Worm (Caenorhabditis elegans) whole organism, L2 larva: ENCODE measurements around the gene cnnm-5.

Experiments
- C34F6.9 ChIP-seq: fragments of 150-350 bp; optimal IDR thresholded peaks from 2 replicates; lab custom pipeline; 2014; ENCODE audit warnings: missing biosample characterization, missing genetic modification characterization
- F13H6.1 ChIP-seq: sonication (generic microtip); optimal IDR thresholded peaks from 2 replicates; lab custom pipeline; 2016; ENCODE audit warnings: missing genetic modification characterization, missing compliant biosample characterization
- R02D3.7 ChIP-seq: fragments of 150-350 bp; optimal IDR thresholded peaks from 2 replicates; lab custom pipeline; 2014; ENCODE audit warnings: missing biosample characterization, missing genetic modification characterization
- Y55F3AM.14 ChIP-seq: fragments of 200-800 bp; sonication (Bioruptor generic); optimal IDR thresholded peaks from 2 replicates; lab custom pipeline; 2018; ENCODE audit warnings: mild to moderate bottlenecking, missing genetic modification characterization, missing compliant biosample characterization
- aly-2 ChIP-seq: fragments of 150-350 bp; optimal IDR thresholded peaks from 2 replicates; lab custom pipeline; 2014; ENCODE audit warnings: missing biosample characterization, missing genetic modification characterization
- blmp-1 ChIP-seq: sonication (generic microtip); optimal IDR thresholded peaks from 2 replicates; lab custom pipeline; 2017; ENCODE audit warnings: missing genetic modification characterization, mild to moderate bottlenecking, missing compliant biosample characterization, antibody characterized with exemption, moderate library complexity; ENCODE audit not compliant: insufficient read depth
- ceh-16 ChIP-seq: fragments of 150-350 bp; optimal IDR thresholded peaks from 2 replicates; lab custom pipeline; 2014; ENCODE audit warnings: missing biosample characterization, missing genetic modification characterization
- ceh-82 ChIP-seq: fragments of 150-350 bp; optimal IDR thresholded peaks from 2 replicates; lab custom pipeline; 2014; ENCODE audit warnings: missing biosample characterization, missing genetic modification characterization
- crh-2 ChIP-seq: sonication (generic microtip); optimal IDR thresholded peaks from 2 replicates; lab custom pipeline; 2017; ENCODE audit warnings: missing biosample characterization, missing genetic modification characterization
- egl-27 ChIP-seq: sonication (generic microtip); optimal IDR thresholded peaks from 3 replicates; lab custom pipeline; 2017; ENCODE audit warnings: missing biosample characterization, missing genetic modification reagents, missing genetic modification characterization
- elt-1 ChIP-seq: fragments of 150-350 bp; optimal IDR thresholded peaks from 2 replicates; lab custom pipeline; 2014; ENCODE audit warnings: missing biosample characterization, missing genetic modification characterization
- fos-1 ChIP-seq: fragments of 150-350 bp; optimal IDR thresholded peaks from 2 replicates; lab custom pipeline; 2014; ENCODE audit warnings: missing biosample characterization, missing genetic modification characterization
- gmeb-1 ChIP-seq: fragments of 150-350 bp; optimal IDR thresholded peaks from 2 replicates; lab custom pipeline; 2014; ENCODE audit warnings: missing biosample characterization, missing genetic modification characterization
- lin-13 ChIP-seq: fragments of 150-350 bp; optimal IDR thresholded peaks from 2 replicates; lab custom pipeline; 2014; ENCODE audit warnings: missing biosample characterization, missing genetic modification reagents, missing genetic modification characterization
- lsy-2 ChIP-seq, 2 experiments: fragments of 150-350 bp in 1 of 2; sonication (generic microtip) in 1 of 2; optimal IDR thresholded peaks; 2 replicates each; lab custom pipeline; 2014 to 2017; ENCODE audit warnings: missing biosample characterization in 2 of 2, missing genetic modification characterization in 2 of 2
- mab-5 ChIP-seq: fragments of 150-350 bp; optimal IDR thresholded peaks from 2 replicates; lab custom pipeline; 2014; ENCODE audit warnings: missing biosample characterization, missing genetic modification characterization
- mdl-1 ChIP-seq, 2 experiments: fragments of 150-350 bp in 1 of 2; sonication (generic microtip) in 1 of 2; optimal IDR thresholded peaks; 2 replicates each; lab custom pipeline; 2017; ENCODE audit warnings: missing biosample characterization in 2 of 2, missing genetic modification characterization in 2 of 2
- nhr-10 ChIP-seq: sonication (generic microtip); optimal IDR thresholded peaks from 2 replicates; lab custom pipeline; 2017; ENCODE audit warnings: missing biosample characterization, missing genetic modification characterization
- nhr-12 ChIP-seq: fragments of 150-350 bp; optimal IDR thresholded peaks from 2 replicates; lab custom pipeline; 2014; ENCODE audit warnings: missing biosample characterization, missing genetic modification characterization
- nhr-129 ChIP-seq: fragments of 150-350 bp; optimal IDR thresholded peaks from 2 replicates; lab custom pipeline; 2014; ENCODE audit warnings: missing biosample characterization, missing genetic modification characterization
- nhr-23 ChIP-seq: fragments of 150-350 bp; optimal IDR thresholded peaks from 2 replicates; lab custom pipeline; 2014; ENCODE audit warnings: missing biosample characterization, missing genetic modification reagents, missing genetic modification characterization
- nhr-237 ChIP-seq: fragments of 150-350 bp; optimal IDR thresholded peaks from 2 replicates; lab custom pipeline; 2014; ENCODE audit warnings: missing biosample characterization, missing genetic modification characterization
- nhr-25 ChIP-seq: fragments of 150-350 bp; sonication (generic microtip); optimal IDR thresholded peaks from 3 replicates; lab custom pipeline; 2014; ENCODE audit warnings: missing biosample characterization, missing genetic modification characterization
- peb-1 ChIP-seq: fragments of 150-350 bp; optimal IDR thresholded peaks from 2 replicates; lab custom pipeline; 2014; ENCODE audit warnings: missing biosample characterization, missing genetic modification characterization
- sem-4 ChIP-seq: fragments of 150-350 bp; optimal IDR thresholded peaks from 2 replicates; lab custom pipeline; 2014; ENCODE audit warnings: missing biosample characterization, missing genetic modification reagents, missing genetic modification characterization
- skn-1 ChIP-seq: sonication (generic microtip); optimal IDR thresholded peaks from 2 replicates; lab custom pipeline; 2017; ENCODE audit warnings: missing biosample characterization, missing genetic modification characterization
- sma-3 ChIP-seq: sonication (generic microtip); optimal IDR thresholded peaks from 2 replicates; lab custom pipeline; 2016; ENCODE audit warnings: missing genetic modification reagents, missing genetic modification characterization, missing compliant biosample characterization
- sma-9 ChIP-seq, 2 experiments: fragments of 150-350 bp in 1 of 2; sonication (generic microtip) in 1 of 2; optimal IDR thresholded peaks; 2 replicates each; lab custom pipeline; 2014 to 2016; ENCODE audit warnings: missing genetic modification characterization in 2 of 2, mild to moderate bottlenecking in 1 of 2, missing biosample characterization in 1 of 2, missing compliant biosample characterization in 1 of 2, missing genetic modification reagents in 1 of 2, moderate library complexity in 1 of 2
- snpc-4 ChIP-seq: fragments of 150-350 bp; optimal IDR thresholded peaks from 2 replicates; lab custom pipeline; 2014; ENCODE audit warnings: missing biosample characterization, missing genetic modification characterization
- unc-39 ChIP-seq: fragments of 150-350 bp; optimal IDR thresholded peaks from 2 replicates; lab custom pipeline; 2014; ENCODE audit warnings: missing biosample characterization, missing genetic modification characterization
- unc-55 ChIP-seq: fragments of 150-350 bp; sonication (generic microtip); optimal IDR thresholded peaks from 3 replicates; lab custom pipeline; 2014; ENCODE audit warnings: missing biosample characterization, missing genetic modification reagents, missing genetic modification characterization
- unc-62 ChIP-seq: fragments of 150-350 bp; optimal IDR thresholded peaks from 2 replicates; lab custom pipeline; 2014; ENCODE audit warnings: missing biosample characterization, missing genetic modification reagents, missing genetic modification characterization
- ztf-4 ChIP-seq: fragments of 150-350 bp; optimal IDR thresholded peaks from 2 replicates; lab custom pipeline; 2014; ENCODE audit warnings: missing biosample characterization, missing genetic modification characterization

The cnnm-5 gene

ce11 chrIII:3785094-3785493, 43.9 kb downstream of the cnnm-5 start:
- TF ChIP-seq fos-1 (peak; percentile 25), nhr-12 (tag; lab: Kevin White, UChicago) (no peak)
- TF ChIP-seq, all 48 proteins: peak for 1

- TF ChIP-seq nhr-10 (tag; lab: Kevin White, UChicago) (no peak), mab-5 (peak; percentile 30)
Observed at ce11 chrIII:3783914-3784313, 45.1 kb downstream of the cnnm-5 start.

- TF ChIP-seq sma-9 (GFP tag; optimal IDR thresholded peaks at IDR 0.05; lab: Kevin White, UChicago) (peak; percentile 13), sma-9 (tag; optimal IDR thresholded peaks at IDR 0.05; lab: Kevin White, UChicago) (no peak), F13H6.1 (tag; lab: Kevin White, UChicago) (peak; percentile 77), crh-2 (tag; lab: Kevin White, UChicago) (peak; percentile 24), nhr-129 (tag; lab: Kevin White, UChicago) (peak; percentile 61), lsy-2 (tag; optimal IDR thresholded peaks at IDR 0.05; lab: Kevin White, UChicago) (peak in 1 of 2 experiments; percentile 64), blmp-1 (tag; lab: Kevin White, UChicago) (no peak), lin-13 (GFP tag; lab: Kevin White, UChicago) (peak; percentile 39), unc-62 (GFP tag; lab: Kevin White, UChicago) (no peak)
Observed at ce11 chrIII:3782853-3783252, 46.2 kb downstream of the cnnm-5 start.

ce11 chrIII:3781827-3782226, 47.2 kb downstream of the cnnm-5 start:
- TF ChIP-seq crh-2 (tag; lab: Kevin White, UChicago) (peak; percentile 81), sma-3 (no peak), unc-39 (no peak), mdl-1 (tag; optimal IDR thresholded peaks at IDR 0.05; lab: Kevin White, UChicago) (no peak), nhr-12 (tag; lab: Kevin White, UChicago) (no peak), snpc-4 (tag; lab: Kevin White, UChicago) (no peak), unc-55 (no peak), peb-1 (tag; lab: Kevin White, UChicago) (no peak), nhr-237 (no peak), elt-1 (no peak), nhr-129 (tag; lab: Kevin White, UChicago) (peak; percentile 53), gmeb-1 (tag; lab: Kevin White, UChicago) (no peak), nhr-25 (tag; lab: Kevin White, UChicago) (no peak), ceh-82 (tag; lab: Kevin White, UChicago) (no peak), mab-5 (no peak), nhr-23 (tag; lab: Kevin White, UChicago) (no peak), egl-27 (tag; lab: Kevin White, UChicago) (no peak), aly-2 (tag; lab: Kevin White, UChicago) (no peak), F13H6.1 (tag; lab: Kevin White, UChicago) (peak; percentile 23), sem-4 (no peak), nhr-10 (tag; lab: Kevin White, UChicago) (no peak), lsy-2 (tag; optimal IDR thresholded peaks at IDR 0.05; lab: Kevin White, UChicago) (no peak), unc-62 (GFP tag; lab: Kevin White, UChicago) (no peak), Y55F3AM.14 (GFP tag; lab: Kevin White, UChicago) (no peak), sma-9 (GFP tag; optimal IDR thresholded peaks at IDR 0.05; lab: Kevin White, UChicago) (peak; percentile 27), sma-9 (tag; optimal IDR thresholded peaks at IDR 0.05; lab: Kevin White, UChicago) (no peak), C34F6.9 (peak; percentile 12), ztf-4 (tag; lab: Kevin White, UChicago) (peak; percentile 32), R02D3.7 (tag; lab: Kevin White, UChicago) (no peak), skn-1 (tag; lab: Kevin White, UChicago) (no peak), ceh-16 (no peak)
